In genomic region chrX:1478276-1479122, dm6 we compare ENCODE assay signal across 1 fruit fly cellular context.
A peak's percentile ranks its signal among the peaks of the same experiment; 100 is the strongest.
TF ChIP-seq lines count a peak whose summit lies in the region.

TSS of gene rush (plus strand) at chrX:1478552.

TF ChIP-seq in whole organism, embryonic, 481 proteins besides CTCF, POLR2A, EP300 and RAD21 (continued from another document and continues in another):
- peak; percentile 26; the same call in 1 of the 2 replicates for TF ChIP-seq CG4360 (GFP tag; IDR thresholded peaks at IDR 0.05; lab: Robert Waterston, UW)
- TF ChIP-seq Atf3 (GFP tag; optimal IDR thresholded peaks at IDR 0.05; lab: Kevin White, UChicago), result no peak
- peak; percentile 13 to 27 for TF ChIP-seq dpn (GFP tag; optimal IDR thresholded peaks at IDR 0.05; lab: Kevin White, UChicago)
- TF ChIP-seq fu2 (GFP tag; optimal IDR thresholded peaks at IDR 0.05; lab: Kevin White, UChicago), result no peak
- TF ChIP-seq CG5245 (GFP tag; optimal IDR thresholded peaks at IDR 0.05; lab: Kevin White, UChicago), result no peak
- peak; percentile 0 for TF ChIP-seq CG7839 (tag; optimal IDR thresholded peaks at IDR 0.05; lab: Kevin White, UChicago)
- TF ChIP-seq danr (GFP tag; IDR thresholded peaks at IDR 0.05; lab: Robert Waterston, UW), result no peak
- TF ChIP-seq pnt (GFP tag; optimal IDR thresholded peaks at IDR 0.05; lab: Kevin White, UChicago), result peak; percentile 24
- TF ChIP-seq sr (GFP tag; IDR thresholded peaks at IDR 0.05; lab: Robert Waterston, UW), result no peak
- peak; percentile 31 for TF ChIP-seq Dad (GFP tag; optimal IDR thresholded peaks at IDR 0.05; lab: Kevin White, UChicago)
- TF ChIP-seq CG9437 (GFP tag; optimal IDR thresholded peaks at IDR 0.05; lab: Kevin White, UChicago), result no peak
- TF ChIP-seq slp2 (GFP tag; optimal IDR thresholded peaks at IDR 0.05; lab: Kevin White, UChicago), result peak; percentile 16
- no peak for TF ChIP-seq cwo (GFP tag; optimal IDR thresholded peaks at IDR 0.05; lab: Kevin White, UChicago)
- TF ChIP-seq gt (GFP tag; IDR thresholded peaks at IDR 0.05; lab: Robert Waterston, UW), result no peak
- 0 out of 3 replicates have a peak, but pooled peaks have one; percentile 21 for TF ChIP-seq Aef1 (GFP tag; IDR thresholded peaks at IDR 0.05; lab: Robert Waterston, UW)
- TF ChIP-seq CG18011 (GFP tag; optimal IDR thresholded peaks at IDR 0.05; lab: Kevin White, UChicago), result no peak
- no peak for TF ChIP-seq dan (GFP tag; IDR thresholded peaks at IDR 0.05; lab: Robert Waterston, UW)
- TF ChIP-seq CG31388 (GFP tag; optimal IDR thresholded peaks at IDR 0.05; lab: Kevin White, UChicago), result no peak
- 0 out of 2 replicates have a peak, but pooled peaks have one; percentile 11 for TF ChIP-seq Taf1 (GFP tag; IDR thresholded peaks at IDR 0.05; lab: Robert Waterston, UW)
- TF ChIP-seq ara (GFP tag; IDR thresholded peaks at IDR 0.05; lab: Robert Waterston, UW), result 0 out of 2 replicates have a peak, but pooled peaks have one; percentile 31
- peak; percentile 38; the same call in 1 of the 2 replicates for TF ChIP-seq Xrp1 (GFP tag; IDR thresholded peaks at IDR 0.05; lab: Robert Waterston, UW)
- TF ChIP-seq Rx (GFP tag; IDR thresholded peaks at IDR 0.05; lab: Robert Waterston, UW), result no peak
- TF ChIP-seq CG7357 (GFP tag; IDR thresholded peaks at IDR 0.05; lab: Robert Waterston, UW), result peak; percentile 64; the same call in 1 of the 3 replicates
- no peak for TF ChIP-seq CG2889 (GFP tag; IDR thresholded peaks at IDR 0.05; lab: Robert Waterston, UW)
- no peak for TF ChIP-seq CG8290 (GFP tag; optimal IDR thresholded peaks at IDR 0.05; lab: Kevin White, UChicago)
- peak in 1 of 2 experiments; percentile 72 for TF ChIP-seq CG8290 (tag; optimal IDR thresholded peaks at IDR 0.05; lab: Kevin White, UChicago)
- TF ChIP-seq Vsx1 (GFP tag; optimal IDR thresholded peaks at IDR 0.05; lab: Kevin White, UChicago), result no peak
- TF ChIP-seq Optix (GFP tag; IDR thresholded peaks at IDR 0.05; lab: Robert Waterston, UW), result 0 out of 3 replicates have a peak, but pooled peaks have one; percentile 7
- TF ChIP-seq CG13296 (GFP tag; optimal IDR thresholded peaks at IDR 0.05; lab: Kevin White, UChicago), result peak; percentile 6
- no peak for TF ChIP-seq run (tag; optimal IDR thresholded peaks at IDR 0.05; lab: Kevin White, UChicago)
- no peak for TF ChIP-seq rib (GFP tag; IDR thresholded peaks at IDR 0.05; lab: Robert Waterston, UW)
- TF ChIP-seq Bteb2 (GFP tag; optimal IDR thresholded peaks at IDR 0.05; lab: Kevin White, UChicago), result no peak
- TF ChIP-seq CG13894 (tag; optimal IDR thresholded peaks at IDR 0.05; lab: Kevin White, UChicago), result no peak
- TF ChIP-seq CG30403 (GFP tag; optimal IDR thresholded peaks at IDR 0.05; lab: Kevin White, UChicago), result peak; percentile 42
- no peak for TF ChIP-seq CG4854 (GFP tag; optimal IDR thresholded peaks at IDR 0.05; lab: Kevin White, UChicago)
- TF ChIP-seq nmo (GFP tag; optimal IDR thresholded peaks at IDR 0.05; lab: Kevin White, UChicago), result peak; percentile 5
- no peak for TF ChIP-seq lbe (GFP tag; optimal IDR thresholded peaks at IDR 0.05; lab: Kevin White, UChicago)
- no peak for TF ChIP-seq CG6854 (GFP tag; optimal IDR thresholded peaks at IDR 0.05; lab: Kevin White, UChicago)
- TF ChIP-seq hbn (GFP tag; IDR thresholded peaks at IDR 0.05; lab: Robert Waterston, UW; ENCODE audit: partially characterized antibody), result no peak
- peak; percentile 63 for TF ChIP-seq CG8478 (optimal IDR thresholded peaks at IDR 0.05; lab: Kevin White, UChicago)
- TF ChIP-seq Ets97D (GFP tag; optimal IDR thresholded peaks at IDR 0.05; lab: Kevin White, UChicago), result peak; percentile 48
- TF ChIP-seq ato (GFP tag; IDR thresholded peaks at IDR 0.05; lab: Robert Waterston, UW; ENCODE audit: partially characterized antibody), result no peak
- TF ChIP-seq Hr51 (GFP tag; optimal IDR thresholded peaks at IDR 0.05; lab: Kevin White, UChicago), result no peak
- peak; percentile 61 for TF ChIP-seq YL-1 (GFP tag; optimal IDR thresholded peaks at IDR 0.05; lab: Kevin White, UChicago)
- no peak for TF ChIP-seq gcm (GFP tag; optimal IDR thresholded peaks at IDR 0.05; lab: Kevin White, UChicago)
- no peak for TF ChIP-seq gsb (GFP tag; IDR thresholded peaks at IDR 0.05; lab: Robert Waterston, UW)
- TF ChIP-seq CG4328 (GFP tag; optimal IDR thresholded peaks at IDR 0.05; lab: Kevin White, UChicago), result no peak
- TF ChIP-seq Gug (GFP tag; IDR thresholded peaks at IDR 0.05; lab: Robert Waterston, UW), result peak; percentile 55; the same call in 3 of the 4 replicates
- no peak for TF ChIP-seq Doc2 (GFP tag; IDR thresholded peaks at IDR 0.05; lab: Robert Waterston, UW)
- peak; percentile 36 for TF ChIP-seq gro (GFP tag; optimal IDR thresholded peaks at IDR 0.05; lab: Kevin White, UChicago)
- TF ChIP-seq Ada2b (GFP tag; IDR thresholded peaks at IDR 0.05; lab: Robert Waterston, UW), result no peak
- peak; percentile 81 for TF ChIP-seq CG17186 (GFP tag; optimal IDR thresholded peaks at IDR 0.05; lab: Kevin White, UChicago)
- TF ChIP-seq Hr39 (optimal IDR thresholded peaks at IDR 0.05; lab: Kevin White, UChicago), result no peak
- TF ChIP-seq lab (GFP tag; optimal IDR thresholded peaks at IDR 0.05; lab: Kevin White, UChicago), result peak; percentile 48
- TF ChIP-seq tna (GFP tag; IDR thresholded peaks at IDR 0.05; lab: Robert Waterston, UW; ENCODE audit: partially characterized antibody), result no peak
- peak; percentile 41 for TF ChIP-seq CG18599 (GFP tag; optimal IDR thresholded peaks at IDR 0.05; lab: Kevin White, UChicago)
- no peak for TF ChIP-seq GATAe (GFP tag; conservative IDR thresholded peaks at IDR 0.05; lab: Robert Waterston, UW)
- TF ChIP-seq CG16863 (GFP tag; optimal IDR thresholded peaks at IDR 0.05; lab: Kevin White, UChicago), result no peak
- TF ChIP-seq Kr (GFP tag; optimal IDR thresholded peaks at IDR 0.05; lab: Kevin White, UChicago), result no peak
- TF ChIP-seq Pdp1 (GFP tag; optimal IDR thresholded peaks at IDR 0.05; lab: Kevin White, UChicago), result peak in 1 of 2 experiments; percentile 36
- TF ChIP-seq jigr1 (GFP tag; IDR thresholded peaks at IDR 0.05; lab: Robert Waterston, UW), result no peak
- TF ChIP-seq E2f2 (GFP tag; IDR thresholded peaks at IDR 0.05; lab: Robert Waterston, UW), result peak; percentile 73
- no peak for TF ChIP-seq Chrac-16 (GFP tag; optimal IDR thresholded peaks at IDR 0.05; lab: Kevin White, UChicago)
- no peak for TF ChIP-seq CG11560 (tag; IDR thresholded peaks at IDR 0.05; lab: Robert Waterston, UW)
- TF ChIP-seq CG4617 (GFP tag; optimal IDR thresholded peaks at IDR 0.05; lab: Kevin White, UChicago; ENCODE audit: borderline replicate concordance), result peak; percentile 90
- peak; percentile 24 for TF ChIP-seq Hsf (GFP tag; optimal IDR thresholded peaks at IDR 0.05; lab: Kevin White, UChicago)
- TF ChIP-seq TFAM (GFP tag; optimal IDR thresholded peaks at IDR 0.05; lab: Kevin White, UChicago), result no peak
- TF ChIP-seq gfzf (GFP tag; optimal IDR thresholded peaks at IDR 0.05; lab: Kevin White, UChicago), result peak; percentile 85
- no peak for TF ChIP-seq twi (tag; optimal IDR thresholded peaks at IDR 0.05; lab: Kevin White, UChicago)
- TF ChIP-seq cas (GFP tag; IDR thresholded peaks at IDR 0.05; lab: Robert Waterston, UW), result no peak
- TF ChIP-seq PHDP (tag; optimal IDR thresholded peaks at IDR 0.05; lab: Kevin White, UChicago), result peak; percentile 10
- peak; percentile 50; the same call in 1 of the 3 replicates for TF ChIP-seq CG11456 (GFP tag; IDR thresholded peaks at IDR 0.05; lab: Robert Waterston, UW)
- no peak for TF ChIP-seq Usf (GFP tag; optimal IDR thresholded peaks at IDR 0.05; lab: Kevin White, UChicago)
- no peak for TF ChIP-seq prd (optimal IDR thresholded peaks at IDR 0.05; lab: Kevin White, UChicago)
- peak; percentile 49 for TF ChIP-seq prd (GFP tag; IDR thresholded peaks at IDR 0.05; lab: Robert Waterston, UW)
- TF ChIP-seq CG34376 (GFP tag; optimal IDR thresholded peaks at IDR 0.05; lab: Kevin White, UChicago), result no peak
- no peak for TF ChIP-seq Doc3 (GFP tag; IDR thresholded peaks at IDR 0.05; lab: Robert Waterston, UW; ENCODE audit: partially characterized antibody)
- TF ChIP-seq Dbx (GFP tag; IDR thresholded peaks at IDR 0.05; lab: Robert Waterston, UW), result no peak; the same call in 2 of the 3 replicates
- TF ChIP-seq CG6791 (GFP tag; IDR thresholded peaks at IDR 0.05; lab: Robert Waterston, UW; ENCODE audit: partially characterized antibody), result no peak
- TF ChIP-seq CG2199 (GFP tag; IDR thresholded peaks at IDR 0.05; lab: Robert Waterston, UW), result no peak
- no peak for TF ChIP-seq HLH3B (GFP tag; IDR thresholded peaks at IDR 0.05; lab: Robert Waterston, UW)
- TF ChIP-seq org-1 (GFP tag; optimal IDR thresholded peaks at IDR 0.05; lab: Kevin White, UChicago), result no peak
- TF ChIP-seq Fer3 (tag; optimal IDR thresholded peaks at IDR 0.05; lab: Kevin White, UChicago), result peak; percentile 7
- TF ChIP-seq Hmx (GFP tag; optimal IDR thresholded peaks at IDR 0.05; lab: Kevin White, UChicago), result no peak
- no peak for TF ChIP-seq sna (GFP tag; IDR thresholded peaks at IDR 0.05; lab: Robert Waterston, UW; ENCODE audit: partially characterized antibody)
- no peak for TF ChIP-seq ham (GFP tag; IDR thresholded peaks at IDR 0.05; lab: Robert Waterston, UW)
- TF ChIP-seq wor (GFP tag; IDR thresholded peaks at IDR 0.05; lab: Robert Waterston, UW), result no peak
- TF ChIP-seq CG17912 (GFP tag; optimal IDR thresholded peaks at IDR 0.05; lab: Kevin White, UChicago), result no peak
- TF ChIP-seq Asciz (GFP tag; optimal IDR thresholded peaks at IDR 0.05; lab: Kevin White, UChicago), result no peak
- TF ChIP-seq pita (GFP tag; optimal IDR thresholded peaks at IDR 0.05; lab: Kevin White, UChicago), result no peak
- TF ChIP-seq CG42726 (GFP tag; IDR thresholded peaks at IDR 0.05; lab: Robert Waterston, UW; ENCODE audit: partially characterized antibody), result no peak
- no peak for TF ChIP-seq dmrt11E (tag; optimal IDR thresholded peaks at IDR 0.05; lab: Kevin White, UChicago)
- TF ChIP-seq gsb-n (tag; optimal IDR thresholded peaks at IDR 0.05; lab: Kevin White, UChicago), result no peak
- peak; percentile 68 for TF ChIP-seq CG3847 (GFP tag; IDR thresholded peaks at IDR 0.05; lab: Robert Waterston, UW)
- TF ChIP-seq D19A (tag; optimal IDR thresholded peaks at IDR 0.05; lab: Kevin White, UChicago), result no peak
- TF ChIP-seq CG4424 (GFP tag; optimal IDR thresholded peaks at IDR 0.05; lab: Kevin White, UChicago), result peak; percentile 22
- no peak for TF ChIP-seq Fer2 (tag; optimal IDR thresholded peaks at IDR 0.05; lab: Kevin White, UChicago)
- peak; percentile 46 for TF ChIP-seq her (GFP tag; optimal IDR thresholded peaks at IDR 0.05; lab: Kevin White, UChicago)
- peak; percentile 57 for TF ChIP-seq CG7786 (GFP tag; optimal IDR thresholded peaks at IDR 0.05; lab: Kevin White, UChicago)
- TF ChIP-seq CG10431 (GFP tag; optimal IDR thresholded peaks at IDR 0.05; lab: Kevin White, UChicago), result no peak
- TF ChIP-seq CrebB (tag; optimal IDR thresholded peaks at IDR 0.05; lab: Kevin White, UChicago), result no peak
- TF ChIP-seq zen (tag; optimal IDR thresholded peaks at IDR 0.05; lab: Kevin White, UChicago), result no peak
- peak; percentile 42 for TF ChIP-seq Sry-δ (GFP tag; optimal IDR thresholded peaks at IDR 0.05; lab: Kevin White, UChicago)
- TF ChIP-seq CG4820 (GFP tag; optimal IDR thresholded peaks at IDR 0.05; lab: Kevin White, UChicago), result no peak
- TF ChIP-seq Trl (optimal IDR thresholded peaks at IDR 0.05; lab: Kevin White, UChicago), result no peak
- no peak for TF ChIP-seq Trl (GFP tag; optimal IDR thresholded peaks at IDR 0.05; lab: Kevin White, UChicago)
- TF ChIP-seq Rfx (GFP tag; IDR thresholded peaks at IDR 0.05; lab: Robert Waterston, UW), result peak; percentile 70
- TF ChIP-seq CG12155 (GFP tag; optimal IDR thresholded peaks at IDR 0.05; lab: Kevin White, UChicago), result peak; percentile 37
- TF ChIP-seq CG9932 (GFP tag; IDR thresholded peaks at IDR 0.05; lab: Robert Waterston, UW), result peak; percentile 61
- no peak for TF ChIP-seq CG7963 (GFP tag; IDR thresholded peaks at IDR 0.05; lab: Robert Waterston, UW; ENCODE audit: partially characterized antibody)
- 0 out of 3 replicates have a peak, but pooled peaks have one; percentile 39 for TF ChIP-seq zfh1 (GFP tag; IDR thresholded peaks at IDR 0.05; lab: Robert Waterston, UW)
- no peak for TF ChIP-seq gem (tag; optimal IDR thresholded peaks at IDR 0.05; lab: Kevin White, UChicago)
- no peak for TF ChIP-seq H15 (GFP tag; IDR thresholded peaks at IDR 0.05; lab: Robert Waterston, UW)
- no peak for TF ChIP-seq sens-2 (GFP tag; IDR thresholded peaks at IDR 0.05; lab: Robert Waterston, UW)
- no peak for TF ChIP-seq CG9215 (GFP tag; IDR thresholded peaks at IDR 0.05; lab: Robert Waterston, UW)
- TF ChIP-seq Sox100B (GFP tag; optimal IDR thresholded peaks at IDR 0.05; lab: Kevin White, UChicago), result no peak
- no peak for TF ChIP-seq CG12236 (GFP tag; optimal IDR thresholded peaks at IDR 0.05; lab: Kevin White, UChicago)
- TF ChIP-seq CG1602 (GFP tag; optimal IDR thresholded peaks at IDR 0.05; lab: Kevin White, UChicago), result peak; percentile 18
- no peak for TF ChIP-seq CG15011 (GFP tag; optimal IDR thresholded peaks at IDR 0.05; lab: Kevin White, UChicago)
- peak; percentile 44 for TF ChIP-seq CoRest (tag; optimal IDR thresholded peaks at IDR 0.05; lab: Kevin White, UChicago)
- TF ChIP-seq HmgD (GFP tag; optimal IDR thresholded peaks at IDR 0.05; lab: Kevin White, UChicago), result peak; percentile 15
- TF ChIP-seq bsh (GFP tag; optimal IDR thresholded peaks at IDR 0.05; lab: Kevin White, UChicago), result peak in 1 of 2 experiments; percentile 26
- TF ChIP-seq croc (GFP tag; conservative IDR thresholded peaks at IDR 0.05; lab: Robert Waterston, UW), result no peak
- TF ChIP-seq Myb (GFP tag; optimal IDR thresholded peaks at IDR 0.05; lab: Kevin White, UChicago), result peak; percentile 95
- TF ChIP-seq odd (GFP tag; optimal IDR thresholded peaks at IDR 0.05; lab: Kevin White, UChicago), result no peak
- TF ChIP-seq psq (GFP tag; optimal IDR thresholded peaks at IDR 0.05; lab: Kevin White, UChicago), result no peak
- no peak for TF ChIP-seq stc (GFP tag; IDR thresholded peaks at IDR 0.05; lab: Robert Waterston, UW)
- no peak for TF ChIP-seq Side (GFP tag; optimal IDR thresholded peaks at IDR 0.05; lab: Kevin White, UChicago)
- TF ChIP-seq emc (GFP tag; optimal IDR thresholded peaks at IDR 0.05; lab: Kevin White, UChicago), result peak; percentile 15
- peak; percentile 76 for TF ChIP-seq CG15514 (GFP tag; optimal IDR thresholded peaks at IDR 0.05; lab: Kevin White, UChicago)
- no peak for TF ChIP-seq CG17612 (GFP tag; IDR thresholded peaks at IDR 0.05; lab: Robert Waterston, UW)
- peak; percentile 27 for TF ChIP-seq stwl (tag; optimal IDR thresholded peaks at IDR 0.05; lab: Kevin White, UChicago)
- no peak for TF ChIP-seq Nf-YC (tag; optimal IDR thresholded peaks at IDR 0.05; lab: Kevin White, UChicago)
- TF ChIP-seq Sry-β (GFP tag; optimal IDR thresholded peaks at IDR 0.05; lab: Kevin White, UChicago), result no peak
- TF ChIP-seq tap (tag; optimal IDR thresholded peaks at IDR 0.05; lab: Kevin White, UChicago), result no peak
